Fruit fly (Drosophila melanogaster) whole organism, prepupa: ENCODE results near the gene CG34273.

Experiments used
- CG16779 ChIP-seq: fragments of 200-800 bp; sonication (Bioruptor generic); optimal IDR thresholded peaks from 3 replicates; lab custom pipeline; 2017; ENCODE audit warnings: missing biosample characterization, mild to moderate bottlenecking, missing genetic modification characterization
- CG4318 ChIP-seq: fragments of 200-800 bp; sonication (Bioruptor generic); optimal IDR thresholded peaks from 3 replicates; lab custom pipeline; 2017; ENCODE audit warnings: missing biosample characterization, mild to moderate bottlenecking, missing genetic modification characterization
- CG6854 ChIP-seq: fragments of 200-800 bp; sonication (Bioruptor generic); optimal IDR thresholded peaks from 2 replicates; lab custom pipeline; 2017; ENCODE audit warnings: missing biosample characterization, mild to moderate bottlenecking, missing genetic modification characterization
- CG8632 ChIP-seq: fragments of 200-800 bp; sonication (Bioruptor generic); optimal IDR thresholded peaks from 3 replicates; lab custom pipeline; 2016; ENCODE audit warnings: missing biosample characterization, missing genetic modification characterization
- Ets21C ChIP-seq: fragments of 200-800 bp; sonication (Bioruptor generic); optimal IDR thresholded peaks from 3 replicates; lab custom pipeline; 2016; ENCODE audit warnings: missing biosample characterization, missing genetic modification characterization
- Lpt ChIP-seq: fragments of 200-800 bp; sonication (Bioruptor generic); optimal IDR thresholded peaks from 3 replicates; lab custom pipeline; 2016; ENCODE audit warnings: missing biosample characterization, missing genetic modification characterization
- Sox102F ChIP-seq: fragments of 200-800 bp; sonication (Bioruptor generic); optimal IDR thresholded peaks from 2 replicates; lab custom pipeline; 2016; ENCODE audit warnings: missing biosample characterization, mild to moderate bottlenecking, missing genetic modification characterization
- Sox14 ChIP-seq: fragments of 200-800 bp; sonication (Bioruptor generic); optimal IDR thresholded peaks from 3 replicates; lab custom pipeline; 2016; ENCODE audit warnings: missing biosample characterization, missing genetic modification characterization
- Sox15 ChIP-seq: fragments of 200-800 bp; sonication (Bioruptor generic); optimal IDR thresholded peaks from 3 replicates; lab custom pipeline; 2016; ENCODE audit warnings: missing biosample characterization, missing genetic modification characterization
- fd59A ChIP-seq: fragments of 200-800 bp; sonication (Bioruptor generic); optimal IDR thresholded peaks from 2 replicates; lab custom pipeline; 2017; ENCODE audit warnings: missing biosample characterization, mild to moderate bottlenecking, missing genetic modification characterization, missing genetic modification reagents
- fd85E ChIP-seq: fragments of 200-800 bp; sonication (Bioruptor generic); optimal IDR thresholded peaks from 3 replicates; lab custom pipeline; 2016; ENCODE audit warnings: missing biosample characterization, missing genetic modification characterization
- lz ChIP-seq: fragments of 200-800 bp; sonication (Bioruptor generic); optimal IDR thresholded peaks from 3 replicates; lab custom pipeline; 2016; ENCODE audit warnings: missing biosample characterization, missing genetic modification characterization
- pdm3 ChIP-seq: fragments of 200-800 bp; sonication (Bioruptor generic); optimal IDR thresholded peaks from 3 replicates; lab custom pipeline; 2016; ENCODE audit warnings: missing biosample characterization, missing genetic modification characterization
- svp ChIP-seq: fragments of 200-800 bp; sonication (Bioruptor generic); peaks from one replicate; lab custom pipeline; 2016; ENCODE audit warnings: missing biosample characterization, missing genetic modification characterization

dm6 chr3R:14555021-14555420 is 38.2 kb downstream of the CG34273 start:
- TF ChIP-seq CG4318 (GFP tag; lab: Kevin White, UChicago) (no peak), Sox102F (GFP tag; lab: Kevin White, UChicago) (no peak), CG16779 (tag; lab: Kevin White, UChicago) (no peak), fd85E (GFP tag; lab: Kevin White, UChicago) (no peak), Sox15 (GFP tag; lab: Kevin White, UChicago) (no peak), Ets21C (GFP tag; lab: Kevin White, UChicago) (no peak), Lpt (GFP tag; lab: Kevin White, UChicago) (no peak), CG8632 (no peak), fd59A (GFP tag; lab: Kevin White, UChicago) (no peak), Sox14 (no peak), lz (no peak), CG6854 (GFP tag; lab: Kevin White, UChicago) (no peak), pdm3 (no peak), svp (GFP tag; lab: Kevin White, UChicago) (no peak)
